Worm (Caenorhabditis elegans) whole organism, L2 larva: ENCODE measurements around the gene fard-1.
A peak's percentile ranks its signal among the peaks of the same experiment; 100 is the strongest.

Experiments used
- C34F6.9 ChIP-seq: fragments of 150-350 bp; optimal IDR thresholded peaks from 2 replicates; lab custom pipeline; 2014; ENCODE audit warnings: missing biosample characterization, missing genetic modification characterization
- F13H6.1 ChIP-seq: sonication (generic microtip); optimal IDR thresholded peaks from 2 replicates; lab custom pipeline; 2016; ENCODE audit warnings: missing genetic modification characterization, missing compliant biosample characterization
- R02D3.7 ChIP-seq: fragments of 150-350 bp; optimal IDR thresholded peaks from 2 replicates; lab custom pipeline; 2014; ENCODE audit warnings: missing biosample characterization, missing genetic modification characterization
- Y55F3AM.14 ChIP-seq: fragments of 200-800 bp; sonication (Bioruptor generic); optimal IDR thresholded peaks from 2 replicates; lab custom pipeline; 2018; ENCODE audit warnings: mild to moderate bottlenecking, missing genetic modification characterization, missing compliant biosample characterization
- ZK546.5 ChIP-seq: sonication (generic microtip); optimal IDR thresholded peaks from 2 replicates; lab custom pipeline; 2017; ENCODE audit warnings: missing biosample characterization, missing genetic modification characterization
- alr-1 ChIP-seq: fragments of 150-350 bp; optimal IDR thresholded peaks from 2 replicates; lab custom pipeline; 2014; ENCODE audit warnings: missing biosample characterization, missing genetic modification characterization
- aly-2 ChIP-seq: fragments of 150-350 bp; optimal IDR thresholded peaks from 2 replicates; lab custom pipeline; 2014; ENCODE audit warnings: missing biosample characterization, missing genetic modification characterization
- ama-1 ChIP-seq: fragments of 150-350 bp; optimal IDR thresholded peaks from 2 replicates; lab custom pipeline; 2018; ENCODE audit warnings: inconsistent platforms
- blmp-1 ChIP-seq: sonication (generic microtip); optimal IDR thresholded peaks from 2 replicates; lab custom pipeline; 2017; ENCODE audit warnings: missing genetic modification characterization, mild to moderate bottlenecking, missing compliant biosample characterization, antibody characterized with exemption, moderate library complexity; ENCODE audit not compliant: insufficient read depth
- ceh-16 ChIP-seq: fragments of 150-350 bp; optimal IDR thresholded peaks from 2 replicates; lab custom pipeline; 2014; ENCODE audit warnings: missing biosample characterization, missing genetic modification characterization
- crh-2 ChIP-seq: sonication (generic microtip); optimal IDR thresholded peaks from 2 replicates; lab custom pipeline; 2017; ENCODE audit warnings: missing biosample characterization, missing genetic modification characterization
- dmd-4 ChIP-seq: sonication (generic microtip); optimal IDR thresholded peaks from 2 replicates; lab custom pipeline; 2017; ENCODE audit warnings: missing biosample characterization, missing genetic modification characterization
- fos-1 ChIP-seq: fragments of 150-350 bp; optimal IDR thresholded peaks from 2 replicates; lab custom pipeline; 2014; ENCODE audit warnings: missing biosample characterization, missing genetic modification characterization
- lin-11 ChIP-seq: fragments of 150-350 bp; sonication (generic microtip); optimal IDR thresholded peaks from 2 replicates; lab custom pipeline; 2014; ENCODE audit warnings: missing biosample characterization, missing genetic modification characterization, inconsistent platforms, mixed read lengths
- lin-13 ChIP-seq: fragments of 150-350 bp; optimal IDR thresholded peaks from 2 replicates; lab custom pipeline; 2014; ENCODE audit warnings: missing biosample characterization, missing genetic modification reagents, missing genetic modification characterization
- lsy-2 ChIP-seq, 2 experiments: fragments of 150-350 bp in 1 of 2; sonication (generic microtip) in 1 of 2; optimal IDR thresholded peaks; 2 replicates each; lab custom pipeline; 2014 to 2017; ENCODE audit warnings: missing biosample characterization in 2 of 2, missing genetic modification characterization in 2 of 2
- mab-5 ChIP-seq: fragments of 150-350 bp; optimal IDR thresholded peaks from 2 replicates; lab custom pipeline; 2014; ENCODE audit warnings: missing biosample characterization, missing genetic modification characterization
- mdl-1 ChIP-seq, 2 experiments: fragments of 150-350 bp in 1 of 2; sonication (generic microtip) in 1 of 2; optimal IDR thresholded peaks; 2 replicates each; lab custom pipeline; 2017; ENCODE audit warnings: missing biosample characterization in 2 of 2, missing genetic modification characterization in 2 of 2
- nhr-10 ChIP-seq: sonication (generic microtip); optimal IDR thresholded peaks from 2 replicates; lab custom pipeline; 2017; ENCODE audit warnings: missing biosample characterization, missing genetic modification characterization
- nhr-11 ChIP-seq: fragments of 150-350 bp; optimal IDR thresholded peaks from 2 replicates; lab custom pipeline; 2014; ENCODE audit warnings: missing biosample characterization, missing genetic modification characterization
- nhr-12 ChIP-seq: fragments of 150-350 bp; optimal IDR thresholded peaks from 2 replicates; lab custom pipeline; 2014; ENCODE audit warnings: missing biosample characterization, missing genetic modification characterization
- nhr-129 ChIP-seq: fragments of 150-350 bp; optimal IDR thresholded peaks from 2 replicates; lab custom pipeline; 2014; ENCODE audit warnings: missing biosample characterization, missing genetic modification characterization
- nhr-21 ChIP-seq: fragments of 150-350 bp; optimal IDR thresholded peaks from 2 replicates; lab custom pipeline; 2014; ENCODE audit warnings: missing biosample characterization, missing genetic modification characterization
- nhr-25 ChIP-seq: fragments of 150-350 bp; sonication (generic microtip); optimal IDR thresholded peaks from 3 replicates; lab custom pipeline; 2014; ENCODE audit warnings: missing biosample characterization, missing genetic modification characterization
- peb-1 ChIP-seq: fragments of 150-350 bp; optimal IDR thresholded peaks from 2 replicates; lab custom pipeline; 2014; ENCODE audit warnings: missing biosample characterization, missing genetic modification characterization
- skn-1 ChIP-seq: sonication (generic microtip); optimal IDR thresholded peaks from 2 replicates; lab custom pipeline; 2017; ENCODE audit warnings: missing biosample characterization, missing genetic modification characterization
- sma-3 ChIP-seq: sonication (generic microtip); optimal IDR thresholded peaks from 2 replicates; lab custom pipeline; 2016; ENCODE audit warnings: missing genetic modification reagents, missing genetic modification characterization, missing compliant biosample characterization
- sma-9 ChIP-seq, 2 experiments: fragments of 150-350 bp in 1 of 2; sonication (generic microtip) in 1 of 2; optimal IDR thresholded peaks; 2 replicates each; lab custom pipeline; 2014 to 2016; ENCODE audit warnings: missing genetic modification characterization in 2 of 2, mild to moderate bottlenecking in 1 of 2, missing biosample characterization in 1 of 2, missing compliant biosample characterization in 1 of 2, missing genetic modification reagents in 1 of 2, moderate library complexity in 1 of 2
- unc-39 ChIP-seq: fragments of 150-350 bp; optimal IDR thresholded peaks from 2 replicates; lab custom pipeline; 2014; ENCODE audit warnings: missing biosample characterization, missing genetic modification characterization
- unc-55 ChIP-seq: fragments of 150-350 bp; sonication (generic microtip); optimal IDR thresholded peaks from 3 replicates; lab custom pipeline; 2014; ENCODE audit warnings: missing biosample characterization, missing genetic modification reagents, missing genetic modification characterization
- unc-62 ChIP-seq: fragments of 150-350 bp; optimal IDR thresholded peaks from 2 replicates; lab custom pipeline; 2014; ENCODE audit warnings: missing biosample characterization, missing genetic modification reagents, missing genetic modification characterization
- zag-1 ChIP-seq: fragments of 150-350 bp; optimal IDR thresholded peaks from 2 replicates; lab custom pipeline; 2014; ENCODE audit warnings: missing biosample characterization, missing genetic modification characterization
- ztf-1 ChIP-seq: fragments of 200-800 bp; sonication (Bioruptor generic); conservative IDR thresholded peaks from 2 replicates; pipeline ENCODE4 v1.3.6; 2022; ENCODE audit warnings: missing genetic modification characterization, missing compliant biosample characterization
- ztf-4 ChIP-seq: fragments of 150-350 bp; optimal IDR thresholded peaks from 2 replicates; lab custom pipeline; 2014; ENCODE audit warnings: missing biosample characterization, missing genetic modification characterization

The fard-1 gene

ce11 chrX:2946508-2947005 is 13.4 kb downstream of the fard-1 start, which contains the start of the genes Y41G9A.10 and Y41G9A.5:
Gene Y41G9A.10 (minus strand): TSS chrX:2946558.
Gene Y41G9A.5 (plus strand): TSS chrX:2946667.
- no peak for TF ChIP-seq unc-62 (GFP tag; lab: Kevin White, UChicago)
- TF ChIP-seq F13H6.1 (tag; lab: Kevin White, UChicago), result no peak
- peak; percentile 31 for TF ChIP-seq nhr-129 (tag; lab: Kevin White, UChicago)
- TF ChIP-seq lin-13 (GFP tag; lab: Kevin White, UChicago), result no peak
- no peak for TF ChIP-seq ceh-16 (tag; lab: Kevin White, UChicago)
- peak; percentile 44 for TF ChIP-seq sma-9 (GFP tag; optimal IDR thresholded peaks at IDR 0.05; lab: Kevin White, UChicago)
- TF ChIP-seq sma-9 (tag; optimal IDR thresholded peaks at IDR 0.05; lab: Kevin White, UChicago), result no peak
- TF ChIP-seq sma-3 (GFP tag; lab: Kevin White, UChicago), result peak; percentile 61
- TF ChIP-seq unc-39 (tag; lab: Kevin White, UChicago), result no peak
- TF ChIP-seq nhr-25 (tag; lab: Kevin White, UChicago), result peak; percentile 22
- peak; percentile 38 for TF ChIP-seq nhr-21 (tag; lab: Kevin White, UChicago)
- TF ChIP-seq blmp-1, result peak; percentile 36
- TF ChIP-seq zag-1, result no peak
- no peak for TF ChIP-seq unc-55 (GFP tag; lab: Kevin White, UChicago)
- TF ChIP-seq lsy-2 (tag; optimal IDR thresholded peaks at IDR 0.05; lab: Kevin White, UChicago), result no peak
- no peak for TF ChIP-seq dmd-4 (tag; lab: Kevin White, UChicago)
- peak; percentile 34 for TF ChIP-seq fos-1

ce11 chrX:2950234-2950633 is 17.1 kb downstream of the fard-1 start:
- peak; percentile 45 for TF ChIP-seq F13H6.1 (tag; lab: Kevin White, UChicago)
- TF ChIP-seq nhr-129 (tag; lab: Kevin White, UChicago), result peak; percentile 28
- no peak for TF ChIP-seq dmd-4 (tag; lab: Kevin White, UChicago)
- TF ChIP-seq sma-9 (GFP tag; optimal IDR thresholded peaks at IDR 0.05; lab: Kevin White, UChicago), result peak; percentile 32
- no peak for TF ChIP-seq sma-9 (tag; optimal IDR thresholded peaks at IDR 0.05; lab: Kevin White, UChicago)

- TF ChIP-seq aly-2 (tag; lab: Kevin White, UChicago), result no peak
- TF ChIP-seq Y55F3AM.14, result no peak
- TF ChIP-seq mdl-1 (tag; optimal IDR thresholded peaks at IDR 0.05; lab: Kevin White, UChicago), result no peak
- no peak for TF ChIP-seq ztf-1 (GFP tag; lab: Robert Waterston, UW)
- no peak for TF ChIP-seq dmd-4 (tag; lab: Kevin White, UChicago)
- TF ChIP-seq R02D3.7 (tag; lab: Kevin White, UChicago), result no peak
- no peak for TF ChIP-seq fos-1
- no peak for TF ChIP-seq C34F6.9 (tag; lab: Kevin White, UChicago)
- no peak for TF ChIP-seq nhr-12 (tag; lab: Kevin White, UChicago)
- TF ChIP-seq ama-1, result no peak
- no peak for TF ChIP-seq blmp-1
- no peak for TF ChIP-seq crh-2 (tag; lab: Kevin White, UChicago)
- TF ChIP-seq lin-11, result no peak
- TF ChIP-seq skn-1, result no peak
- TF ChIP-seq peb-1 (tag; lab: Kevin White, UChicago), result no peak
- TF ChIP-seq ceh-16 (tag; lab: Kevin White, UChicago), result no peak
- TF ChIP-seq sma-3 (GFP tag; lab: Kevin White, UChicago), result no peak
- TF ChIP-seq ztf-4 (tag; lab: Kevin White, UChicago), result no peak
- no peak for TF ChIP-seq nhr-11 (tag; lab: Kevin White, UChicago)
- TF ChIP-seq nhr-10 (tag; lab: Kevin White, UChicago), result no peak
Observed at ce11 chrX:2953522-2954032, 20.4 kb downstream of the fard-1 start.

- TF ChIP-seq nhr-10 (tag; lab: Kevin White, UChicago), result no peak
- no peak for TF ChIP-seq crh-2 (tag; lab: Kevin White, UChicago)
- TF ChIP-seq ZK546.5 (tag; lab: Kevin White, UChicago), result no peak
Observed at ce11 chrX:2955628-2956027, 22.5 kb downstream of the fard-1 start.

- TF ChIP-seq blmp-1 (no peak), mab-5 (tag; lab: Kevin White, UChicago) (peak; percentile 57), alr-1 (tag; lab: Kevin White, UChicago) (no peak), aly-2 (tag; lab: Kevin White, UChicago) (no peak), ztf-4 (tag; lab: Kevin White, UChicago) (no peak), unc-39 (tag; lab: Kevin White, UChicago) (no peak), lsy-2 (tag; optimal IDR thresholded peaks at IDR 0.05; lab: Kevin White, UChicago) (no peak)
Observed at ce11 chrX:2957446-2957985, 24.4 kb downstream of the fard-1 start, which contains the start of gene gbb-1. Gene gbb-1 (plus strand): TSS chrX:2957935.
